Worm (Caenorhabditis elegans) whole organism, early embryonic: Measurements from ENCODE around the gene grl-15.

Experiments used
- B0310.2 ChIP-seq: sonication (generic microtip); optimal IDR thresholded peaks from 2 replicates; lab custom pipeline; 2016; ENCODE audit warnings: mild to moderate bottlenecking, missing genetic modification characterization, missing compliant biosample characterization
- aly-1 ChIP-seq: sonication (generic microtip); optimal IDR thresholded peaks from 2 replicates; lab custom pipeline; 2016; ENCODE audit warnings: missing genetic modification characterization, missing compliant biosample characterization
- ama-1 ChIP-seq: fragments of 150-350 bp; optimal IDR thresholded peaks from 2 replicates; lab custom pipeline; 2014
- ceh-36 ChIP-seq: sonication (generic microtip); optimal IDR thresholded peaks from 2 replicates; lab custom pipeline; 2016; ENCODE audit warnings: missing genetic modification characterization, inconsistent platforms, missing compliant biosample characterization
- ets-7 ChIP-seq: sonication (generic microtip); optimal IDR thresholded peaks from 2 replicates; lab custom pipeline; 2016; ENCODE audit warnings: missing genotype, missing genetic modification characterization, missing compliant biosample characterization
- flt-1 ChIP-seq: fragments of 200-800 bp; sonication (Bioruptor generic); IDR thresholded peaks from 2 replicates; pipeline ENCODE4 v1.3.6; 2022; ENCODE audit warnings: missing genetic modification characterization, missing compliant biosample characterization
- hmg-4 ChIP-seq: fragments of 200-800 bp; sonication (Bioruptor generic); optimal IDR thresholded peaks from 2 replicates; lab custom pipeline; 2018; ENCODE audit warnings: mild to moderate bottlenecking, missing genetic modification characterization, missing compliant biosample characterization

ce11 chrIII:12278766-12279165, 43.0 kb upstream of the grl-15 start:
- TF ChIP-seq ama-1 (lab: Kevin White, UChicago), result no peak
- TF ChIP-seq aly-1, result no peak
- TF ChIP-seq flt-1 (GFP tag; lab: Robert Waterston, UW), result no peak
- TF ChIP-seq ceh-36, result no peak
- no peak for TF ChIP-seq B0310.2 (tag; lab: Kevin White, UChicago)
- TF ChIP-seq ets-7 (tag; lab: Kevin White, UChicago), result no peak
- TF ChIP-seq hmg-4, result no peak
